Worm (Caenorhabditis elegans) whole organism, young adult: ENCODE results near the gene srx-51.
"Not testable (repeated sequence)": the region's sequence is repeated elsewhere in the genome, so short reads cannot be mapped to it uniquely, and the experiment has no call there.

Experiments used
- B0019.2 ChIP-seq: fragments of 200-800 bp; sonication (Bioruptor generic); conservative IDR thresholded peaks from 2 replicates; pipeline ENCODE4 v1.3.6; 2022; ENCODE audit warnings: missing genetic modification reagents, missing genetic modification characterization, missing compliant biosample characterization
- B0336.3 ChIP-seq: fragments of 200-800 bp; sonication (Bioruptor generic); IDR thresholded peaks from 2 replicates; pipeline ENCODE4 v1.3.6; 2022; ENCODE audit warnings: missing genetic modification characterization, missing compliant biosample characterization
- F10E7.11 ChIP-seq: sonication (generic microtip); optimal IDR thresholded peaks from 2 replicates; lab custom pipeline; 2017; ENCODE audit warnings: mild to moderate bottlenecking, missing genetic modification characterization, moderate library complexity, missing compliant biosample characterization
- F22D6.2 ChIP-seq: sonication (generic microtip); optimal IDR thresholded peaks from 2 replicates; lab custom pipeline; 2016; ENCODE audit warnings: mild to moderate bottlenecking, missing genetic modification characterization, missing compliant biosample characterization
- F23B12.7 ChIP-seq: sonication (generic microtip); optimal IDR thresholded peaks from 2 replicates; lab custom pipeline; 2017; ENCODE audit warnings: missing genetic modification characterization, mild to moderate bottlenecking, missing compliant biosample characterization, antibody characterized with exemption, moderate library complexity; ENCODE audit not compliant: insufficient read depth
- T07F8.4 ChIP-seq: sonication (generic microtip); optimal IDR thresholded peaks from 2 replicates; lab custom pipeline; 2016; ENCODE audit warnings: mild to moderate bottlenecking, missing genetic modification characterization, moderate library complexity, missing compliant biosample characterization
- Y53G8AR.9 ChIP-seq: fragments of 200-800 bp; sonication (Bioruptor generic); conservative IDR thresholded peaks from 2 replicates; pipeline ENCODE4 v1.3.6; 2022; ENCODE audit warnings: missing genetic modification reagents, missing genetic modification characterization, missing compliant biosample characterization
- ama-1 ChIP-seq, 3 experiments: fragments of 150-350 bp in 1 of 3; sonication (generic microtip) in 2 of 3; optimal IDR thresholded peaks; 2 replicates each; lab custom pipeline; 2014 to 2018; ENCODE audit warnings: missing biosample characterization in 2 of 3, missing genetic modification characterization in 2 of 3, missing genetic modification reagents in 2 of 3
- aptf-3 ChIP-seq: fragments of 200-800 bp; sonication (Bioruptor generic); IDR thresholded peaks from 2 replicates; pipeline ENCODE4 v1.3.6; 2022; ENCODE audit warnings: missing genetic modification characterization, missing compliant biosample characterization
- attf-3 ChIP-seq: fragments of 200-800 bp; sonication (Bioruptor generic); conservative IDR thresholded peaks from 2 replicates; pipeline ENCODE4 v1.3.6; 2022; ENCODE audit warnings: missing genetic modification reagents, missing genetic modification characterization, missing compliant biosample characterization
- attf-5 ChIP-seq: fragments of 200-800 bp; sonication (Bioruptor generic); optimal IDR thresholded peaks from 2 replicates; lab custom pipeline; 2018; ENCODE audit warnings: mild to moderate bottlenecking, missing genetic modification characterization, missing compliant biosample characterization
- ceh-79 ChIP-seq: sonication (generic microtip); optimal IDR thresholded peaks from 2 replicates; lab custom pipeline; 2017; ENCODE audit warnings: mild to moderate bottlenecking, missing genetic modification characterization, missing compliant biosample characterization
- dpff-1 ChIP-seq: sonication (generic microtip); optimal IDR thresholded peaks from 2 replicates; lab custom pipeline; 2017; ENCODE audit warnings: mild to moderate bottlenecking, missing genetic modification characterization, missing compliant biosample characterization
- fkh-3 ChIP-seq: sonication (generic microtip); optimal IDR thresholded peaks from 2 replicates; lab custom pipeline; 2016; ENCODE audit warnings: mild to moderate bottlenecking, missing genetic modification characterization, missing compliant biosample characterization
- gei-17 ChIP-seq: fragments of 200-800 bp; sonication (Bioruptor generic); optimal IDR thresholded peaks from 2 replicates; lab custom pipeline; 2018; ENCODE audit warnings: mild to moderate bottlenecking, missing genetic modification characterization, missing compliant biosample characterization
- him-1 ChIP-seq: sonication (generic microtip); optimal IDR thresholded peaks from 2 replicates; lab custom pipeline; 2016; ENCODE audit warnings: missing genotype, missing genetic modification reagents, missing genetic modification characterization, missing compliant biosample characterization
- hlh-12 ChIP-seq: sonication (generic microtip); optimal IDR thresholded peaks from 2 replicates; lab custom pipeline; 2016; ENCODE audit warnings: missing genetic modification characterization, missing compliant biosample characterization
- hlh-26 ChIP-seq: fragments of 200-800 bp; sonication (Bioruptor generic); conservative IDR thresholded peaks from 2 replicates; pipeline ENCODE4 v1.3.6; 2022; ENCODE audit warnings: missing genetic modification reagents, missing genetic modification characterization, missing compliant biosample characterization
- lin-26 ChIP-seq: fragments of 200-800 bp; sonication (Bioruptor generic); IDR thresholded peaks from 2 replicates; pipeline ENCODE4 v1.3.6; 2022; ENCODE audit warnings: missing genetic modification reagents, missing genetic modification characterization, missing compliant biosample characterization
- lin-54 ChIP-seq: fragments of 200-800 bp; sonication (Bioruptor generic); optimal IDR thresholded peaks from 2 replicates; lab custom pipeline; 2018; ENCODE audit warnings: mild to moderate bottlenecking, missing genetic modification characterization, missing compliant biosample characterization
- madf-6 ChIP-seq: fragments of 200-800 bp; sonication (Bioruptor generic); IDR thresholded peaks from 2 replicates; pipeline ENCODE4 v1.3.6; 2022; ENCODE audit warnings: missing genetic modification reagents, missing genetic modification characterization, missing compliant biosample characterization
- madf-8 ChIP-seq: fragments of 200-800 bp; sonication (Bioruptor generic); conservative IDR thresholded peaks from 2 replicates; pipeline ENCODE4 v1.3.6; 2022; ENCODE audit warnings: missing genetic modification reagents, missing genetic modification characterization, missing compliant biosample characterization
- mxl-1 ChIP-seq: sonication (generic microtip); optimal IDR thresholded peaks from 2 replicates; lab custom pipeline; 2016; ENCODE audit warnings: missing genetic modification characterization, missing compliant biosample characterization
- nfya-1 ChIP-seq: sonication (generic microtip); optimal IDR thresholded peaks from 2 replicates; lab custom pipeline; 2017; ENCODE audit warnings: antibody characterized with exemption, missing compliant biosample characterization, missing genetic modification characterization, borderline replicate concordance; ENCODE audit not compliant: insufficient read depth
- nfyb-1 ChIP-seq: fragments of 200-800 bp; sonication (Bioruptor generic); IDR thresholded peaks from 2 replicates; pipeline ENCODE4 v1.3.6; 2022; ENCODE audit warnings: missing genetic modification reagents, missing genetic modification characterization, missing compliant biosample characterization
- nhr-90 ChIP-seq: sonication (generic microtip); optimal IDR thresholded peaks from 2 replicates; lab custom pipeline; 2016; ENCODE audit warnings: missing genotype, mild to moderate bottlenecking, missing genetic modification characterization, missing compliant biosample characterization
- pbrm-1 ChIP-seq: fragments of 200-800 bp; sonication (Bioruptor generic); IDR thresholded peaks from 2 replicates; pipeline ENCODE4 v1.3.6; 2022; ENCODE audit warnings: missing genetic modification reagents, missing genetic modification characterization, missing compliant biosample characterization
- rpc-1 ChIP-seq, 2 experiments: fragments of 150-350 bp in 1 of 2; sonication (generic microtip) in 1 of 2; optimal IDR thresholded peaks; 2 replicates each; lab custom pipeline; 2014 to 2018; ENCODE audit warnings: missing biosample characterization in 1 of 2, missing genetic modification characterization in 1 of 2, missing genetic modification reagents in 1 of 2, missing genotype in 1 of 2
- snpc-1.3 ChIP-seq: sonication (generic microtip); optimal IDR thresholded peaks from 2 replicates; lab custom pipeline; 2017; ENCODE audit warnings: missing genetic modification characterization, mild to moderate bottlenecking, missing compliant biosample characterization, antibody characterized with exemption, moderate library complexity, missing genotype, missing genetic modification reagents; ENCODE audit not compliant: insufficient read depth
- snpc-3.4 ChIP-seq: sonication (generic microtip); optimal IDR thresholded peaks from 2 replicates; lab custom pipeline; 2017; ENCODE audit warnings: missing genetic modification characterization, mild to moderate bottlenecking, missing compliant biosample characterization, antibody characterized with exemption, moderate library complexity, missing genotype, missing genetic modification reagents
- tbp1 ChIP-seq: fragments of 200-800 bp; sonication (Bioruptor generic); optimal IDR thresholded peaks from 2 replicates; lab custom pipeline; 2018; ENCODE audit warnings: mild to moderate bottlenecking, missing genetic modification characterization, missing compliant biosample characterization
- tbx-9 ChIP-seq: sonication (generic microtip); optimal IDR thresholded peaks from 2 replicates; lab custom pipeline; 2016; ENCODE audit warnings: borderline replicate concordance, missing genetic modification characterization, inconsistent platforms, missing compliant biosample characterization
- zfh-2 ChIP-seq: fragments of 200-800 bp; sonication (Bioruptor generic); conservative IDR thresholded peaks from 2 replicates; pipeline ENCODE4 v1.3.6; 2022; ENCODE audit warnings: missing genetic modification reagents, missing genetic modification characterization, missing compliant biosample characterization
- ztf-3 ChIP-seq: fragments of 200-800 bp; sonication (Bioruptor generic); optimal IDR thresholded peaks from 2 replicates; lab custom pipeline; 2018; ENCODE audit warnings: mild to moderate bottlenecking, missing genetic modification characterization, missing compliant biosample characterization
- ztf-6 ChIP-seq: fragments of 200-800 bp; sonication (Bioruptor generic); IDR thresholded peaks from 2 replicates; pipeline ENCODE4 v1.3.6; 2022; ENCODE audit warnings: missing genetic modification reagents, missing genetic modification characterization, missing compliant biosample characterization

Gene srx-51

DNA sequence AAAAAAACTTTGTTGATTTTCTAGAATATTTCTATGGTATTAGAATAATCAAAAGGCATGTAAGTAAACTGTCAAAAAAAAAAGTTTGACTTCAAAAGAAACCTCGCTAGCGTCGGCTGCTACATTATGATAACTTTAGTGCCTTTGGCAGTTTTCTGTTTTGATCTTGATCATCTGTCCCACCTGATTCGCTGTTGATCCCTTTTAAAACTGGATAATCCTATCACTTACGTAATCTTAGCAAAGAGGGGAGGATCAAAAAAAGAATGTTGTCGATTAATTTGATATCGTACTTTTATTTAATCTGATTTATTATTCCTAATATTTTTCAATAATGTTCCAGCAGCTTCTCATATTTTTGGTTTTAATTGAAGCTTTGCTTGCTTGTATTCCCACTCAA is 21.8 kb upstream of the srx-51 start, which contains the start of gene M01B2.8 (continued):
- TF ChIP-seq nfyb-1 (GFP tag; lab: Robert Waterston, UW) (no peak), F23B12.7 (tag; lab: Kevin White, UChicago) (no peak), B0019.2 (GFP tag; lab: Robert Waterston, UW) (no peak)

DNA sequence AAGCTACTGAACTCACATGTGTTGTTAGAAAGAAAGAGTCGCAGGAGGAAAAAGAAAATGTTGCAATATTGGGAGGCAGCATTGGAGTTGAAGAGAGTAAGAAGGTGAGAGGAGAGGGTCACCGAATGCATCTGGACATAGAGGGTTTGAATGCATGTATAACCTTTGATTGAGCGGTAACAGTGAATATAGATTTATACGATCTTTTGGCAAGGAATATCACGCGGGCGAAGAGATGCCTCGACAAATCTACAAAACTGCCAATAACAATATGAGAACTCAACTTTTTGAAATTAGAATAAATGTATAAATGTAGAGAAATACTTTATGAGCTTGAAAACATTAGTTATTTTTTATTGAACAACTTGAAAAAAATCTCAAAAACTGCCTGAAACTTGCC is 19.4 kb upstream of the srx-51 start, which contains the start of gene M01B2.10:
Gene M01B2.10 (minus strand): TSS at position 101 of the 400 bp plus-strand sequence.
- not testable (repeated sequence) for TF ChIP-seq pbrm-1 (GFP tag; lab: Robert Waterston, UW); F10E7.11 (tag; lab: Kevin White, UChicago); F22D6.2
- TF ChIP-seq, all 124 proteins: peak for 0; not testable (repeated sequence) for 124

DNA sequence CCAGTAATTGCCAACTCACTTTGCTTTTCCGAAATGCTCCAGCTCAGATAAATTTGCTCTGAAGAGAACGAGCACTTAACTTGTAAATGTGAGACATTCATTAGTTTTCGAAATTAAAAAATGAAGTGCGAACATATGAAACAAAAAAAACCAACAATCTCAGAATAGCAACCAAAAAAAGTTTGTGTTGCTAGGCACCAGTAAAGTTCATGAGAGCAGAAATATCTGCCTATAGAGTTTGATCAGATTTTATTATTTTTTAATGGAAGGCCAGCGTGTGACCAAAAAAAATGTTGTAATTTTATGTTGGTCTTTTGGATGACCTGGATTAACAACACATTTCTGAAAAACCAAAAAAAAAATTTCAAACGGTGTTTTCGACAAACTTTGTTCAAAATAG is 17.6 kb upstream of the srx-51 start, which contains the start of gene M01B2.12:
Gene M01B2.12 (minus strand): TSS at position 101 of the 400 bp plus-strand sequence.
- TF ChIP-seq dpff-1 (tag; lab: Kevin White, UChicago) (no peak), attf-5 (GFP tag; lab: Kevin White, UChicago) (no peak), ztf-3 (no peak), mxl-1 (tag; lab: Kevin White, UChicago) (no peak), zfh-2 (GFP tag; lab: Robert Waterston, UW) (no peak), Y53G8AR.9 (GFP tag; lab: Robert Waterston, UW) (no peak), snpc-3.4 (tag; lab: Kevin White, UChicago) (no peak), nhr-90 (tag; lab: Kevin White, UChicago) (no peak), rpc-1 (optimal IDR thresholded peaks at IDR 0.05; lab: Kevin White, UChicago) (no peak), rpc-1 (tag; optimal IDR thresholded peaks at IDR 0.05; lab: Kevin White, UChicago) (no peak), snpc-1.3 (tag; lab: Kevin White, UChicago) (no peak)

ce11 chrV:15265814-15266213 is 15.9 kb upstream of the srx-51 start, which contains the start of gene M01B2.13:
M01B2.13 (minus strand) TSS chrV:15265914.
- TF ChIP-seq nhr-90 (tag; lab: Kevin White, UChicago) (no peak), aptf-3 (GFP tag; lab: Robert Waterston, UW) (no peak), lin-54 (GFP tag; lab: Kevin White, UChicago) (no peak)

- TF ChIP-seq hlh-26 (no peak), tbx-9 (tag; lab: Kevin White, UChicago) (no peak)
- TF ChIP-seq, all 124 proteins: peak for 0
Measured at ce11 chrV:15267405-15267804, 14.3 kb upstream of the srx-51 start, which contains the start of gene T10H4.13. T10H4.13 (minus strand) TSS chrV:15267505.

- no peak for TF ChIP-seq him-1
- TF ChIP-seq madf-8 (GFP tag; lab: Robert Waterston, UW), result no peak
- TF ChIP-seq lin-26 (GFP tag; lab: Robert Waterston, UW), result no peak
- TF ChIP-seq T07F8.4, result no peak
- no peak for TF ChIP-seq ama-1 (optimal IDR thresholded peaks at IDR 0.05; lab: Kevin White, UChicago)
- TF ChIP-seq ama-1 (GFP tag; optimal IDR thresholded peaks at IDR 0.05; lab: Kevin White, UChicago), result no peak
- TF ChIP-seq attf-3 (GFP tag; lab: Robert Waterston, UW), result no peak
- no peak for TF ChIP-seq nfya-1 (tag; lab: Kevin White, UChicago)
- TF ChIP-seq tbp1 (GFP tag; lab: Kevin White, UChicago), result no peak
- no peak for TF ChIP-seq snpc-1.3 (tag; lab: Kevin White, UChicago)
- TF ChIP-seq B0336.3 (GFP tag; lab: Robert Waterston, UW), result no peak
- no peak for TF ChIP-seq ztf-6 (GFP tag; lab: Robert Waterston, UW)
- TF ChIP-seq gei-17 (GFP tag; lab: Kevin White, UChicago), result no peak
- no peak for TF ChIP-seq ceh-79 (tag; lab: Kevin White, UChicago)
- TF ChIP-seq fkh-3 (tag; lab: Kevin White, UChicago), result no peak
- no peak for TF ChIP-seq hlh-12
- no peak for TF ChIP-seq madf-6 (GFP tag; lab: Robert Waterston, UW)
- TF ChIP-seq, all 124 proteins: peak for 0
Measured at ce11 chrV:15268302-15268701, 13.4 kb upstream of the srx-51 start, which contains the start of gene srw-22. srw-22 (plus strand) TSS chrV:15268602.
